Fruit fly (Drosophila melanogaster): ENCODE results near the gene CG14298.

The CG14298 gene

dm6 chr3R:18905921-18906878 is 30.9 kb downstream of the CG14298 start, which contains the start of gene EndoA (continued):
- TF ChIP-seq Fer3 (tag; optimal IDR thresholded peaks at IDR 0.05) = peak; percentile 41
- peak; percentile 18 for TF ChIP-seq Sin3A (optimal IDR thresholded peaks at IDR 0.05)
- no peak for TF ChIP-seq Bdp1 (GFP tag; optimal IDR thresholded peaks at IDR 0.05)
- TF ChIP-seq CG31388 (GFP tag; optimal IDR thresholded peaks at IDR 0.05) = no peak
- no peak for TF ChIP-seq C15 (GFP tag; IDR thresholded peaks at IDR 0.05)
- 0 out of 2 replicates have a peak, but pooled peaks have one; percentile 12 for TF ChIP-seq wdn (GFP tag; IDR thresholded peaks at IDR 0.05)
- no peak for TF ChIP-seq z (GFP tag; IDR thresholded peaks at IDR 0.05)
- TF ChIP-seq CG33557 (GFP tag; optimal IDR thresholded peaks at IDR 0.05) = peak; percentile 4
- TF ChIP-seq Xbp1 (GFP tag; optimal IDR thresholded peaks at IDR 0.05) = peak; percentile 37
- TF ChIP-seq Hsf (GFP tag; optimal IDR thresholded peaks at IDR 0.05) = peak; percentile 5
- TF ChIP-seq gcm (GFP tag; optimal IDR thresholded peaks at IDR 0.05) = peak; percentile 44
- peak; percentile 88 for TF ChIP-seq amos (GFP tag; IDR thresholded peaks at IDR 0.05; ENCODE audit: partially characterized antibody)
- no peak for TF ChIP-seq wek (GFP tag; optimal IDR thresholded peaks at IDR 0.05)
- peak; percentile 34 for TF ChIP-seq lilli (GFP tag; optimal IDR thresholded peaks at IDR 0.05)
- peak; percentile 80 for TF ChIP-seq CG8924 (tag; optimal IDR thresholded peaks at IDR 0.05)
- TF ChIP-seq E2f1 (GFP tag; IDR thresholded peaks at IDR 0.05) = peak; percentile 43; the same call in 1 of the 2 replicates
- peak; percentile 36 for TF ChIP-seq CG12071 (GFP tag; optimal IDR thresholded peaks at IDR 0.05)
- peak; percentile 5 for TF ChIP-seq ERR (GFP tag; optimal IDR thresholded peaks at IDR 0.05)
- no peak for TF ChIP-seq B-H1 (GFP tag; IDR thresholded peaks at IDR 0.05)
- peak; percentile 1 for TF ChIP-seq dm (GFP tag; optimal IDR thresholded peaks at IDR 0.05)
- peak; percentile 45 for TF ChIP-seq CG15696 (tag; optimal IDR thresholded peaks at IDR 0.05)
- TF ChIP-seq CG6254 (GFP tag; optimal IDR thresholded peaks at IDR 0.05) = peak; percentile 13
- TF ChIP-seq ssp (GFP tag; IDR thresholded peaks at IDR 0.05) = no peak
- TF ChIP-seq cwo (GFP tag; optimal IDR thresholded peaks at IDR 0.05) = no peak
- peak; percentile 49 for TF ChIP-seq trem (tag; optimal IDR thresholded peaks at IDR 0.05)
- peak; percentile 73 for TF ChIP-seq Jarid2 (GFP tag; optimal IDR thresholded peaks at IDR 0.05)
- TF ChIP-seq Hr39 (optimal IDR thresholded peaks at IDR 0.05) = no peak
- no peak for TF ChIP-seq fd102C (GFP tag; optimal IDR thresholded peaks at IDR 0.05)
- no peak for TF ChIP-seq CG15011 (GFP tag; optimal IDR thresholded peaks at IDR 0.05)
- TF ChIP-seq knrl (GFP tag; IDR thresholded peaks at IDR 0.05; ENCODE audit: partially characterized antibody) = peak; percentile 74
- no peak for TF ChIP-seq NK7.1 (GFP tag; optimal IDR thresholded peaks at IDR 0.05)
- TF ChIP-seq hb (GFP tag; IDR thresholded peaks at IDR 0.05; ENCODE audit: partially characterized antibody) = peak; percentile 68; the same call in 2 of the 3 replicates
- TF ChIP-seq CG15514 (GFP tag; optimal IDR thresholded peaks at IDR 0.05) = peak; percentile 66
- TF ChIP-seq CG11456 (GFP tag; IDR thresholded peaks at IDR 0.05) = peak; percentile 4; the same call in 1 of the 3 replicates
- peak; percentile 54 for TF ChIP-seq abd-A (tag; optimal IDR thresholded peaks at IDR 0.05)
- no peak for TF ChIP-seq Nf-YB (GFP tag; optimal IDR thresholded peaks at IDR 0.05)
- peak; percentile 79 for TF ChIP-seq YL-1 (GFP tag; optimal IDR thresholded peaks at IDR 0.05)
- peak; percentile 53 for TF ChIP-seq CG13894 (tag; optimal IDR thresholded peaks at IDR 0.05)
- no peak for TF ChIP-seq CG7357 (GFP tag; IDR thresholded peaks at IDR 0.05)
- no peak for TF ChIP-seq Lpt (GFP tag; optimal IDR thresholded peaks at IDR 0.05)
- peak; percentile 54; the same call in 1 of the 2 replicates for TF ChIP-seq Ptx1 (GFP tag; IDR thresholded peaks at IDR 0.05)
- TF ChIP-seq Antp (GFP tag; optimal IDR thresholded peaks at IDR 0.05) = peak; percentile 36
- peak; percentile 80 for TF ChIP-seq Blimp-1 (GFP tag; optimal IDR thresholded peaks at IDR 0.05)
- TF ChIP-seq CG6854 (GFP tag; optimal IDR thresholded peaks at IDR 0.05) = no peak
- peak; percentile 64 for TF ChIP-seq E2f2 (GFP tag; IDR thresholded peaks at IDR 0.05)
- peak; percentile 55; the same call in 1 of the 3 replicates for TF ChIP-seq CG14860 (GFP tag; IDR thresholded peaks at IDR 0.05; ENCODE audit: partially characterized antibody)
- no peak for TF ChIP-seq CG8290 (GFP tag; optimal IDR thresholded peaks at IDR 0.05)
- peak in 1 of 2 experiments; percentile 63 for TF ChIP-seq CG8290 (tag; optimal IDR thresholded peaks at IDR 0.05)
